Worm (Caenorhabditis elegans) whole organism, L3 larva: ENCODE results near the gene tsct-1.

Experiments used
- lin-15B ChIP-seq: fragments of 150-350 bp; optimal IDR thresholded peaks from 2 replicates; lab custom pipeline; 2014; ENCODE audit warnings: missing biosample characterization, missing genetic modification characterization
- lin-39 ChIP-seq: fragments of 150-350 bp; optimal IDR thresholded peaks from 2 replicates; lab custom pipeline; 2018; ENCODE audit warnings: missing biosample characterization, missing genetic modification reagents, missing genetic modification characterization
- mdl-1 ChIP-seq: fragments of 150-350 bp; optimal IDR thresholded peaks from 2 replicates; lab custom pipeline; 2014; ENCODE audit warnings: missing biosample characterization, missing genetic modification characterization
- nhr-28 ChIP-seq: fragments of 150-350 bp; optimal IDR thresholded peaks from 2 replicates; lab custom pipeline; 2014; ENCODE audit warnings: missing biosample characterization, missing genetic modification characterization
- snpc-4 ChIP-seq: fragments of 150-350 bp; optimal IDR thresholded peaks from 2 replicates; lab custom pipeline; 2014; ENCODE audit warnings: missing biosample characterization, missing genetic modification characterization

ce11 chrX:12391380-12391779 lies 42.5 kb upstream of the tsct-1 start, which contains the start of gene nekl-3:
- TF ChIP-seq lin-15B (no peak), snpc-4 (no peak), mdl-1 (tag; lab: Kevin White, UChicago) (no peak), lin-39 (tag; lab: Kevin White, UChicago) (no peak), nhr-28 (tag; lab: Kevin White, UChicago) (no peak)
